Fruit fly (Drosophila melanogaster): ENCODE measurements around the gene Pka-R1.

DNA sequence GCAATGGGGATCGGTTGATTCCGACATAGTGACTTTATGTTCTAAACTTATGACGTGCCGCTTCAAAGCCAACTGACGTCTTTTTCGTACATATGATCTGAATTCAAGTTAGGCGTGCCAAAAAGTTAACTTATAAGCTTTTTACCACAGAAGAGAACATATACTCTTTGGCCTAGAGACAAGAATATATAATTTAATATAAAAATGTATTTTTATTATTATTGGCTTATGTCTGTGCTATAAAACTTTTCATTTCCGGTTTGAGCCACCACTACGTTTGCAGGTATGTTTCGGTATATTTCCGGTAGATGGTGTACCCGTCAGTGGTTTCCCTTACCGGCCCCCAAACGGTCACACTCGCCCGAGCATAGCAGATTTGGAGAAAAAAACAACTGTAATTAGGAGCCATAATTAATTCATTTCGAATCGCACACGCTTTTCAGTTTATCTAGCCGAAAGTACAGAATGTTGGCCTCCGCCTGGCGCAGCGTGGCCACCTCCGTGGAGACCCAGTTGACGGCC lies 17.5 kb upstream of the Pka-R1 start, which contains the start of the genes CG3698 and tzn:
- TF ChIP-seq Crg-1 (GFP tag; optimal IDR thresholded peaks at IDR 0.05) (peak; percentile 91), kay (GFP tag; ENCODE audit: borderline replicate concordance) (no peak), cnc (optimal IDR thresholded peaks at IDR 0.05) (no peak), CG12768 (GFP tag; optimal IDR thresholded peaks at IDR 0.05) (peak; percentile 68), toe (GFP tag; optimal IDR thresholded peaks at IDR 0.05) (peak; percentile 81), CG14711 (tag; optimal IDR thresholded peaks at IDR 0.05) (peak; percentile 67), Mnt (GFP tag; optimal IDR thresholded peaks at IDR 0.05) (peak; percentile 72), cic (GFP tag; optimal IDR thresholded peaks at IDR 0.05) (peak; percentile 46), pad (GFP tag; optimal IDR thresholded peaks at IDR 0.05) (peak; percentile 81), CG1620 (GFP tag; optimal IDR thresholded peaks at IDR 0.05) (peak; percentile 88), CG7101 (tag; optimal IDR thresholded peaks at IDR 0.05) (peak; percentile 87), Hr96 (GFP tag; optimal IDR thresholded peaks at IDR 0.05) (peak; percentile 76), bab1 (GFP tag; optimal IDR thresholded peaks at IDR 0.05) (peak; percentile 92), CG5204 (GFP tag; optimal IDR thresholded peaks at IDR 0.05) (no peak)
